Fruit fly (Drosophila melanogaster): ENCODE data around the gene CG6293.
A peak's percentile ranks its signal among the peaks of the same experiment; 100 is the strongest.

The CG6293 gene

dm6 chr3R:10356563-10357363 lies 45.4 kb upstream of the CG6293 start (continued):
- TF ChIP-seq CG18599 (GFP tag; optimal IDR thresholded peaks at IDR 0.05) (peak; percentile 90), CG1647 (GFP tag; optimal IDR thresholded peaks at IDR 0.05) (peak; percentile 29), CG15514 (GFP tag; optimal IDR thresholded peaks at IDR 0.05) (peak; percentile 43), chn (GFP tag; optimal IDR thresholded peaks at IDR 0.05) (peak; percentile 66), ato (GFP tag; IDR thresholded peaks at IDR 0.05; ENCODE audit: partially characterized antibody) (no peak), D19B (GFP tag; optimal IDR thresholded peaks at IDR 0.05) (peak; percentile 61), CG16815 (GFP tag; optimal IDR thresholded peaks at IDR 0.05) (peak; percentile 72), h (optimal IDR thresholded peaks at IDR 0.05) (no peak), Dip3 (GFP tag; optimal IDR thresholded peaks at IDR 0.05) (peak; percentile 55), Opbp (GFP tag; IDR thresholded peaks at IDR 0.05; ENCODE audit: partially characterized antibody) (no peak), Nf-YB (GFP tag; optimal IDR thresholded peaks at IDR 0.05) (peak; percentile 57), sens-2 (GFP tag; IDR thresholded peaks at IDR 0.05) (no peak), kay (GFP tag; optimal IDR thresholded peaks at IDR 0.05) (peak; percentile 63), trh (GFP tag; optimal IDR thresholded peaks at IDR 0.05) (peak; percentile 43), NK7.1 (GFP tag; optimal IDR thresholded peaks at IDR 0.05) (peak; percentile 72), CG10654 (GFP tag; optimal IDR thresholded peaks at IDR 0.05) (peak; percentile 66), CG32532 (GFP tag; IDR thresholded peaks at IDR 0.05) (no peak), croc (GFP tag; conservative IDR thresholded peaks at IDR 0.05) (peak; percentile 71), CG13894 (tag; optimal IDR thresholded peaks at IDR 0.05) (peak; percentile 97), ro (GFP tag; IDR thresholded peaks at IDR 0.05) (no peak), Ravus (GFP tag; IDR thresholded peaks at IDR 0.05) (no peak), ERR (GFP tag; optimal IDR thresholded peaks at IDR 0.05) (peak; percentile 32), cad (GFP tag; optimal IDR thresholded peaks at IDR 0.05) (no peak), ind (GFP tag; optimal IDR thresholded peaks at IDR 0.05) (peak; percentile 51), vfl (GFP tag; optimal IDR thresholded peaks at IDR 0.05) (peak; percentile 34), CG12659 (GFP tag; optimal IDR thresholded peaks at IDR 0.05) (peak; percentile 82), CG11504 (tag; optimal IDR thresholded peaks at IDR 0.05) (peak; percentile 98), jumu (GFP tag; optimal IDR thresholded peaks at IDR 0.05) (peak; percentile 79), p53 (GFP tag; optimal IDR thresholded peaks at IDR 0.05) (peak; percentile 66), Mes4 (GFP tag; optimal IDR thresholded peaks at IDR 0.05) (peak; percentile 67), CG2120 (GFP tag; optimal IDR thresholded peaks at IDR 0.05) (peak; percentile 80), z (GFP tag; IDR thresholded peaks at IDR 0.05) (no peak), CG3407 (GFP tag; optimal IDR thresholded peaks at IDR 0.05) (peak; percentile 76), sens (GFP tag) (peak; percentile 97), CG7839 (tag; optimal IDR thresholded peaks at IDR 0.05) (peak; percentile 84), CG10267 (tag; optimal IDR thresholded peaks at IDR 0.05) (peak; percentile 86), Hmx (GFP tag; optimal IDR thresholded peaks at IDR 0.05) (peak; percentile 61), HmgZ (tag; optimal IDR thresholded peaks at IDR 0.05) (peak; percentile 42), Fer1 (GFP tag; optimal IDR thresholded peaks at IDR 0.05) (peak; percentile 81), CG10274 (GFP tag; optimal IDR thresholded peaks at IDR 0.05) (peak; percentile 17), Drgx (GFP tag; IDR thresholded peaks at IDR 0.05) (no peak), CG4424 (GFP tag; optimal IDR thresholded peaks at IDR 0.05) (peak; percentile 85), CG18619 (GFP tag; optimal IDR thresholded peaks at IDR 0.05) (peak; percentile 77), CG5245 (GFP tag; optimal IDR thresholded peaks at IDR 0.05) (peak; percentile 28), Ets97D (GFP tag; optimal IDR thresholded peaks at IDR 0.05) (peak; percentile 45), Fer3 (tag; optimal IDR thresholded peaks at IDR 0.05) (peak; percentile 78), BtbVII (GFP tag; optimal IDR thresholded peaks at IDR 0.05) (peak; percentile 64), zen (tag; optimal IDR thresholded peaks at IDR 0.05) (peak; percentile 63), Asciz (GFP tag; optimal IDR thresholded peaks at IDR 0.05) (peak; percentile 70), CG11723 (GFP tag; optimal IDR thresholded peaks at IDR 0.05) (peak; percentile 38)

Measured in whole organism, embryonic.